Worm (Caenorhabditis elegans) whole organism, L3 larva: ENCODE data around the gene mex-5.

Experiments
- ZK546.5 ChIP-seq: sonication (generic microtip); optimal IDR thresholded peaks from 2 replicates; lab custom pipeline; 2017; ENCODE audit warnings: missing biosample characterization, missing genetic modification characterization
- aly-2 ChIP-seq: fragments of 150-350 bp; optimal IDR thresholded peaks from 2 replicates; lab custom pipeline; 2014; ENCODE audit warnings: missing biosample characterization, missing genetic modification characterization
- ama-1 ChIP-seq: fragments of 150-350 bp; optimal IDR thresholded peaks from 2 replicates; lab custom pipeline; 2018
- ceh-28 ChIP-seq: fragments of 150-350 bp; optimal IDR thresholded peaks from 2 replicates; lab custom pipeline; 2014; ENCODE audit warnings: missing biosample characterization, missing genetic modification reagents, missing genetic modification characterization
- ceh-82 ChIP-seq: fragments of 150-350 bp; optimal IDR thresholded peaks from 2 replicates; lab custom pipeline; 2014; ENCODE audit warnings: missing biosample characterization, missing genetic modification characterization
- egl-27 ChIP-seq: sonication (generic microtip); optimal IDR thresholded peaks from 4 replicates; lab custom pipeline; 2017; ENCODE audit warnings: missing biosample characterization, missing genetic modification reagents, missing genetic modification characterization
- elt-1 ChIP-seq: fragments of 150-350 bp; optimal IDR thresholded peaks from 2 replicates; lab custom pipeline; 2014; ENCODE audit warnings: missing biosample characterization, missing genetic modification characterization
- fos-1 ChIP-seq: fragments of 150-350 bp; optimal IDR thresholded peaks from 2 replicates; lab custom pipeline; 2014; ENCODE audit warnings: missing biosample characterization, missing genetic modification characterization
- mdl-1 ChIP-seq: fragments of 150-350 bp; optimal IDR thresholded peaks from 2 replicates; lab custom pipeline; 2014; ENCODE audit warnings: missing biosample characterization, missing genetic modification characterization
- nhr-11 ChIP-seq: fragments of 150-350 bp; optimal IDR thresholded peaks from 2 replicates; lab custom pipeline; 2014; ENCODE audit warnings: missing biosample characterization, missing genetic modification characterization
- nhr-237 ChIP-seq: fragments of 150-350 bp; optimal IDR thresholded peaks from 2 replicates; lab custom pipeline; 2014; ENCODE audit warnings: missing biosample characterization, missing genetic modification characterization
- nhr-77 ChIP-seq: fragments of 150-350 bp; optimal IDR thresholded peaks from 2 replicates; lab custom pipeline; 2014; ENCODE audit warnings: missing biosample characterization, missing genetic modification characterization
- sea-2 ChIP-seq: fragments of 150-350 bp; sonication (generic microtip); optimal IDR thresholded peaks from 4 replicates; lab custom pipeline; 2014; ENCODE audit warnings: missing biosample characterization, missing genetic modification reagents, missing genetic modification characterization
- unc-62 ChIP-seq: fragments of 150-350 bp; sonication (generic microtip); optimal IDR thresholded peaks from 4 replicates; lab custom pipeline; 2014; ENCODE audit warnings: missing biosample characterization, missing genetic modification reagents, missing genetic modification characterization

- TF ChIP-seq fos-1 (tag; lab: Kevin White, UChicago): no peak
- no peak for TF ChIP-seq nhr-237 (tag; lab: Kevin White, UChicago)
- TF ChIP-seq unc-62 (GFP tag; lab: Kevin White, UChicago): no peak
- no peak for TF ChIP-seq nhr-11 (tag; lab: Kevin White, UChicago)
- no peak for TF ChIP-seq aly-2 (tag; lab: Kevin White, UChicago)
- TF ChIP-seq ama-1 (lab: Kevin White, UChicago): no peak
- no peak for TF ChIP-seq ceh-82 (tag; lab: Kevin White, UChicago)
- no peak for TF ChIP-seq ceh-28 (tag; lab: Kevin White, UChicago)
- TF ChIP-seq sea-2: no peak
- no peak for TF ChIP-seq mdl-1
- TF ChIP-seq ZK546.5: no peak
- TF ChIP-seq egl-27 (tag; lab: Kevin White, UChicago): no peak
- TF ChIP-seq nhr-77 (tag; lab: Kevin White, UChicago): no peak
- no peak for TF ChIP-seq elt-1
Observed at ce11 chrIV:13383763-13384436, 30.4 kb downstream of the mex-5 start, which contains the start of gene rab-19.
